Worm (Caenorhabditis elegans): ENCODE measurements around the gene glb-4.

DNA sequence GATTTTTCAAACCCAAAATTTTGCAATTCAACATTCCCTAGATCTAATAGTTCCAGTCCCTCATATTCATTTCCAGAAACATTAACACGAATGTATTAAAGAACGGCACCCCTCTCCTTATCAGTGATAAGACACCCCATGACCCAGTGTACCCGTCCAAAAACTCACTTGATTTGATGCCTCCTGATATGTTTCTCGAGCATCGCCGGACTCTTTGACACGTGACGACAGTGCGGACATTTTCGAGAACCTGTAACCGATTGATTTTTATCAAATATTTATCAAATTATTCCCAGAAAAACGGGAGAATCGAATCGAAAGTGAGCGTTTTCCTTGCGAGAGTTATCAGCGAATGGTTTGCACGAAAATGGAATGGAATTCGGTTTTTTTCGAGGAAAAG lies 40.0 kb upstream of the glb-4 start:
- TF ChIP-seq ama-1 (optimal IDR thresholded peaks at IDR 0.05), result no peak
- TF ChIP-seq elt-4 (tag; optimal IDR thresholded peaks at IDR 0.05), result no peak
- TF ChIP-seq pha-4 (tag; optimal IDR thresholded peaks at IDR 0.05), result no peak
- TF ChIP-seq hlh-6 (tag; optimal IDR thresholded peaks at IDR 0.05), result no peak
- no peak for TF ChIP-seq madf-2 (tag; optimal IDR thresholded peaks at IDR 0.05)
- no peak for TF ChIP-seq fax-1 (tag; optimal IDR thresholded peaks at IDR 0.05)
- no peak for TF ChIP-seq T23F11.4 (GFP tag; optimal IDR thresholded peaks at IDR 0.05)
- no peak for TF ChIP-seq dmd-4 (tag; optimal IDR thresholded peaks at IDR 0.05; ENCODE audit: borderline replicate concordance)
- no peak for TF ChIP-seq pqm-1 (tag; optimal IDR thresholded peaks at IDR 0.05)

All from whole organism, late embryonic.